Worm (Caenorhabditis elegans): ENCODE results near the gene pgp-1.

pgp-1 gene

ce11 chrIV:12594574-12594973 is 4.4 kb downstream of the pgp-1 start (continued):
- TF ChIP-seq aptf-3 (GFP tag; IDR thresholded peaks at IDR 0.05) (no peak), F57C9.4 (tag; optimal IDR thresholded peaks at IDR 0.05) (no peak), cebp-1 (GFP tag; IDR thresholded peaks at IDR 0.05) (peak; percentile 43), cebp-1 (tag; optimal IDR thresholded peaks at IDR 0.05) (peak; percentile 76), lsl-1 (GFP tag; optimal IDR thresholded peaks at IDR 0.05) (peak; percentile 28), lag-1 (GFP tag; IDR thresholded peaks at IDR 0.05) (no peak), B0035.1 (tag; optimal IDR thresholded peaks at IDR 0.05) (peak; percentile 42), nhr-120 (GFP tag; IDR thresholded peaks at IDR 0.05) (no peak), aptf-2 (GFP tag; conservative IDR thresholded peaks at IDR 0.05) (0 out of 2 replicates have a peak, but pooled peaks have one; percentile 59), cebp-2 (GFP tag; IDR thresholded peaks at IDR 0.05) (peak; percentile 45; the same call in 1 of the 2 replicates), snpc-4 (GFP tag; optimal IDR thresholded peaks at IDR 0.05) (peak; percentile 78), snpc-4 (tag; optimal IDR thresholded peaks at IDR 0.05) (peak in 3 of 4 experiments; percentile 53 to 84 (median 84)), xnd-1 (tag; optimal IDR thresholded peaks at IDR 0.05) (no peak), F10E7.11 (tag; optimal IDR thresholded peaks at IDR 0.05) (no peak), Y79H2A.3 (GFP tag; conservative IDR thresholded peaks at IDR 0.05) (no peak), C06A6.2 (GFP tag; conservative IDR thresholded peaks at IDR 0.05) (0 out of 2 replicates have a peak, but pooled peaks have one; percentile 35), bed-1 (GFP tag; IDR thresholded peaks at IDR 0.05) (no peak), lin-40 (tag; optimal IDR thresholded peaks at IDR 0.05) (peak; percentile 69), hlh-12 (tag; optimal IDR thresholded peaks at IDR 0.05) (peak; percentile 1), die-1 (tag; optimal IDR thresholded peaks at IDR 0.05) (peak; percentile 90), attf-5 (GFP tag; optimal IDR thresholded peaks at IDR 0.05) (peak; percentile 76), ztf-28 (GFP tag; IDR thresholded peaks at IDR 0.05) (peak; percentile 89), egrh-3 (GFP tag; IDR thresholded peaks at IDR 0.05) (peak; percentile 76), tlf-1 (GFP tag; optimal IDR thresholded peaks at IDR 0.05) (no peak), somi-1 (GFP tag; optimal IDR thresholded peaks at IDR 0.05) (peak; percentile 72), repo-1 (tag; optimal IDR thresholded peaks at IDR 0.05) (peak; percentile 18), F52B5.7 (tag; optimal IDR thresholded peaks at IDR 0.05) (peak; percentile 48), zim-3 (tag; optimal IDR thresholded peaks at IDR 0.05) (peak; percentile 76), ztf-26 (tag; optimal IDR thresholded peaks at IDR 0.05) (peak; percentile 59), attf-6 (GFP tag; IDR thresholded peaks at IDR 0.05) (peak; percentile 66; the same call in 1 of the 2 replicates), mes-4 (tag; optimal IDR thresholded peaks at IDR 0.05) (peak; percentile 18), Y95B8A.8 (GFP tag; IDR thresholded peaks at IDR 0.05) (peak; percentile 77), tbp1 (GFP tag; optimal IDR thresholded peaks at IDR 0.05) (peak; percentile 97), Y53F4B.3 (GFP tag; IDR thresholded peaks at IDR 0.05) (peak; percentile 81), F33H1.4 (GFP tag; IDR thresholded peaks at IDR 0.05) (no peak; the same call in 1 of the 2 replicates), ceh-27 (GFP tag; optimal IDR thresholded peaks at IDR 0.05) (peak; percentile 47), madf-10 (tag; optimal IDR thresholded peaks at IDR 0.05) (peak; percentile 81), nhr-27 (tag; optimal IDR thresholded peaks at IDR 0.05) (peak; percentile 17), fkh-3 (tag; optimal IDR thresholded peaks at IDR 0.05) (no peak), K12H6.12 (tag; optimal IDR thresholded peaks at IDR 0.05) (peak; percentile 58), Y53G8AR.9 (GFP tag; conservative IDR thresholded peaks at IDR 0.05) (peak; percentile 64; the same call in 1 of the 2 replicates), mxl-1 (tag; optimal IDR thresholded peaks at IDR 0.05) (peak; percentile 44), athp-1 (tag; optimal IDR thresholded peaks at IDR 0.05) (peak; percentile 59), ztf-6 (GFP tag; IDR thresholded peaks at IDR 0.05) (no peak), F39B2.1 (GFP tag; IDR thresholded peaks at IDR 0.05) (no peak), F37B4.10 (GFP tag; IDR thresholded peaks at IDR 0.05) (no peak), ets-4 (GFP tag; optimal IDR thresholded peaks at IDR 0.05) (no peak), let-526 (GFP tag; IDR thresholded peaks at IDR 0.05) (0 out of 2 replicates have a peak, but pooled peaks have one; percentile 44), F49E8.2 (tag; optimal IDR thresholded peaks at IDR 0.05; ENCODE audit: insufficient read depth) (peak; percentile 2), akir-1 (GFP tag; optimal IDR thresholded peaks at IDR 0.05) (peak; percentile 19)
